Fruit fly (Drosophila melanogaster): ENCODE data around the gene CG43121.

CG43121 gene

dm6 chr3L:14655178-14655577, 17.1 kb downstream of the CG43121 start:
- TF ChIP-seq dmrt93B (GFP tag; optimal IDR thresholded peaks at IDR 0.05), result no peak
- no peak for TF ChIP-seq CrebA (GFP tag; optimal IDR thresholded peaks at IDR 0.05; ENCODE audit: borderline replicate concordance)
- no peak for TF ChIP-seq dl (GFP tag; optimal IDR thresholded peaks at IDR 0.05; ENCODE audit: insufficient read depth in 1 of 2, partially characterized antibody in 2 of 2)
- TF ChIP-seq HLH106 (tag; optimal IDR thresholded peaks at IDR 0.05), result no peak
- TF ChIP-seq Mio (GFP tag; optimal IDR thresholded peaks at IDR 0.05), result no peak
- no peak for TF ChIP-seq tai (GFP tag; optimal IDR thresholded peaks at IDR 0.05)
- no peak for TF ChIP-seq Myc (optimal IDR thresholded peaks at IDR 0.05)
- TF ChIP-seq Hr83 (GFP tag; optimal IDR thresholded peaks at IDR 0.05; ENCODE audit: poor library complexity, severe bottlenecking), result no peak
- TF ChIP-seq ey (GFP tag; optimal IDR thresholded peaks at IDR 0.05), result no peak
- TF ChIP-seq h (GFP tag; optimal IDR thresholded peaks at IDR 0.05), result no peak
- no peak for TF ChIP-seq Hnf4 (GFP tag; optimal IDR thresholded peaks at IDR 0.05)

DNA sequence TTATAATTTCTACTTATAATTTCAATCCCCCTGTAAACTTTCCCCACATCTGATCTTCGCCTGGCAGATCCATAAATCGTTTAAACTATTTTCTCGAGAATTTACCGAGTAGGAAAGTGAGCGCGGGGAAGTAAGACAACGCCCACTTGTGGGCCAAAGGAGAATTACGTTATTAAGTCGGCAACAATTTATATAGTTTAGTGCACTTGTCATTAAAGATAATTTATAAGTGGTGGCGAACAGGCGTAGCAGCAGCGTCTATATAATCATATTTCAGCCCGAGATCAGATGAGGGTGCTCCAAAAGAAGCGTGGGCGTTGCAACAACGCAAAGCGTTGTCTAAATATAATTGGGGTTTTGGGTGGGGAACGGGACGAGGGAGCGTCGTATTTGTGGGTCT, 17.5 kb downstream of the CG43121 start:
- TF ChIP-seq jim (GFP tag; optimal IDR thresholded peaks at IDR 0.05) (no peak), CG32264 (GFP tag; optimal IDR thresholded peaks at IDR 0.05) (no peak), sage (GFP tag; optimal IDR thresholded peaks at IDR 0.05) (no peak)

DNA sequence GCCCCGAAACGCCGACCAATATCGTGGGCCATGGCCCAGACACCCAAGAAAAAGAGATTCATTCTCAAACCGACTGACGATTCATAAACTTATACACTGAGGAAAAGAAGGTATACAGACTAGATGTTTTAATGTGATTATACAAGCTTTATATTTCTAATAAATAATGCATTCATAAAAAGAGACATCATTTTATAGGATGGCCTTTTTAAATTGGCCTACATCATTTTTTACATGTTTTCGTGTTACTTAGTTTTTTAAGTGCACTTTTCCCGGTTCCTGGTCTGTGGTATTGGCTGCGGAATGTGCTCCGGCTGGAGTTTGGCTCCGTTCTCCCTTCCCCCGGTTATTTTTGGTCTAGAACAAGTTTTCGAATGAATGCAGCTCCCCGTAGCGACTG, 19.7 kb downstream of the CG43121 start:
- TF ChIP-seq tai (GFP tag; optimal IDR thresholded peaks at IDR 0.05) (peak; percentile 58), Vsx2 (GFP tag; optimal IDR thresholded peaks at IDR 0.05; ENCODE audit: partially characterized antibody) (no peak), dsf (GFP tag; optimal IDR thresholded peaks at IDR 0.05; ENCODE audit: borderline replicate concordance) (no peak), lola (GFP tag; optimal IDR thresholded peaks at IDR 0.05) (no peak), psq (GFP tag; optimal IDR thresholded peaks at IDR 0.05) (peak; percentile 74), usp (GFP tag; optimal IDR thresholded peaks at IDR 0.05) (no peak), ey (GFP tag; optimal IDR thresholded peaks at IDR 0.05) (peak; percentile 86), Sp1 (GFP tag; optimal IDR thresholded peaks at IDR 0.05) (peak; percentile 79), br (GFP tag; optimal IDR thresholded peaks at IDR 0.05) (peak; percentile 86), Myc (optimal IDR thresholded peaks at IDR 0.05) (no peak), rgr (GFP tag; optimal IDR thresholded peaks at IDR 0.05) (peak; percentile 85), Mio (GFP tag; optimal IDR thresholded peaks at IDR 0.05) (no peak), Hnf4 (GFP tag; optimal IDR thresholded peaks at IDR 0.05) (peak; percentile 82), Hr83 (GFP tag; optimal IDR thresholded peaks at IDR 0.05; ENCODE audit: poor library complexity, severe bottlenecking) (no peak), CrebA (GFP tag; optimal IDR thresholded peaks at IDR 0.05; ENCODE audit: borderline replicate concordance) (peak; percentile 12), woc (GFP tag; optimal IDR thresholded peaks at IDR 0.05) (peak; percentile 60), brk (GFP tag; optimal IDR thresholded peaks at IDR 0.05) (peak; percentile 73), N (GFP tag; optimal IDR thresholded peaks at IDR 0.05) (no peak), jim (GFP tag; optimal IDR thresholded peaks at IDR 0.05) (no peak), GATAd (GFP tag; optimal IDR thresholded peaks at IDR 0.05) (no peak), h (GFP tag; optimal IDR thresholded peaks at IDR 0.05) (peak; percentile 89), dmrt93B (GFP tag; optimal IDR thresholded peaks at IDR 0.05) (peak; percentile 40), pan (optimal IDR thresholded peaks at IDR 0.05) (no peak), dl (GFP tag; optimal IDR thresholded peaks at IDR 0.05; ENCODE audit: insufficient read depth in 1 of 2, partially characterized antibody in 2 of 2) (no peak), fru (GFP tag; optimal IDR thresholded peaks at IDR 0.05) (peak; percentile 89), sage (GFP tag; optimal IDR thresholded peaks at IDR 0.05) (peak; percentile 50), CG32264 (GFP tag; optimal IDR thresholded peaks at IDR 0.05) (no peak), OdsH (GFP tag; optimal IDR thresholded peaks at IDR 0.05) (peak; percentile 85), Jra (GFP tag; optimal IDR thresholded peaks at IDR 0.05) (peak; percentile 50), Dfd (GFP tag; optimal IDR thresholded peaks at IDR 0.05) (no peak), Dif (GFP tag; optimal IDR thresholded peaks at IDR 0.05; ENCODE audit: partially characterized antibody) (no peak), sv (GFP tag; optimal IDR thresholded peaks at IDR 0.05) (peak; percentile 75), CG9705 (GFP tag; optimal IDR thresholded peaks at IDR 0.05) (peak; percentile 36), HLH106 (tag; optimal IDR thresholded peaks at IDR 0.05) (peak; percentile 75), foxo (GFP tag; optimal IDR thresholded peaks at IDR 0.05) (peak; percentile 8 to 83), Rel (GFP tag; optimal IDR thresholded peaks at IDR 0.05) (no peak), Rel (tag; optimal IDR thresholded peaks at IDR 0.05) (no peak)
